Worm (Caenorhabditis elegans) whole organism, early embryonic: ENCODE measurements around the gene F10A3.4.

Experiments used
- F13C5.2 ChIP-seq: sonication (generic microtip); optimal IDR thresholded peaks from 2 replicates; lab custom pipeline; 2017; ENCODE audit warnings: mild to moderate bottlenecking, missing genetic modification characterization, inconsistent platforms, missing compliant biosample characterization
- aly-1 ChIP-seq: sonication (generic microtip); optimal IDR thresholded peaks from 2 replicates; lab custom pipeline; 2016; ENCODE audit warnings: missing genetic modification characterization, missing compliant biosample characterization
- ama-1 ChIP-seq: fragments of 150-350 bp; optimal IDR thresholded peaks from 2 replicates; lab custom pipeline; 2014
- ceh-13 ChIP-seq: fragments of 200-800 bp; sonication (Bioruptor generic); optimal IDR thresholded peaks from 2 replicates; lab custom pipeline; 2018; ENCODE audit warnings: mild to moderate bottlenecking, missing genetic modification characterization, missing compliant biosample characterization
- ceh-36 ChIP-seq: sonication (generic microtip); optimal IDR thresholded peaks from 2 replicates; lab custom pipeline; 2016; ENCODE audit warnings: missing genetic modification characterization, inconsistent platforms, missing compliant biosample characterization
- ets-7 ChIP-seq: sonication (generic microtip); optimal IDR thresholded peaks from 2 replicates; lab custom pipeline; 2016; ENCODE audit warnings: missing genotype, missing genetic modification characterization, missing compliant biosample characterization
- flt-1 ChIP-seq: fragments of 200-800 bp; sonication (Bioruptor generic); IDR thresholded peaks from 2 replicates; pipeline ENCODE4 v1.3.6; 2022; ENCODE audit warnings: missing genetic modification characterization, missing compliant biosample characterization
- hmg-4 ChIP-seq: fragments of 200-800 bp; sonication (Bioruptor generic); optimal IDR thresholded peaks from 2 replicates; lab custom pipeline; 2018; ENCODE audit warnings: mild to moderate bottlenecking, missing genetic modification characterization, missing compliant biosample characterization
- hnd-1 ChIP-seq: sonication (generic microtip); optimal IDR thresholded peaks from 2 replicates; lab custom pipeline; 2016; ENCODE audit warnings: missing genetic modification characterization, missing compliant biosample characterization
- pes-1 ChIP-seq: fragments of 200-800 bp; sonication (Bioruptor generic); IDR thresholded peaks from 2 replicates; pipeline ENCODE4 v1.3.6; 2022; ENCODE audit warnings: missing genetic modification reagents, missing genetic modification characterization, missing compliant biosample characterization
- scrt-1 ChIP-seq: fragments of 200-800 bp; sonication (Bioruptor generic); IDR thresholded peaks from 2 replicates; pipeline ENCODE4 v1.3.6; 2022; ENCODE audit warnings: missing genetic modification characterization, missing compliant biosample characterization
- tbx-11 ChIP-seq: fragments of 200-800 bp; sonication (Bioruptor generic); IDR thresholded peaks from 2 replicates; pipeline ENCODE4 v1.3.6; 2022; ENCODE audit warnings: missing genetic modification characterization, missing compliant biosample characterization
- tra-4 ChIP-seq: sonication (generic microtip); optimal IDR thresholded peaks from 2 replicates; lab custom pipeline; 2017; ENCODE audit warnings: missing genetic modification characterization, missing compliant biosample characterization

- no peak for TF ChIP-seq ceh-36
- no peak for TF ChIP-seq ama-1
- TF ChIP-seq tra-4 (tag; lab: Kevin White, UChicago), result no peak
- no peak for TF ChIP-seq ceh-13 (GFP tag; lab: Kevin White, UChicago)
- no peak for TF ChIP-seq hmg-4 (GFP tag; lab: Kevin White, UChicago)
- TF ChIP-seq pes-1, result no peak
- TF ChIP-seq aly-1, result no peak
- TF ChIP-seq flt-1 (GFP tag; lab: Robert Waterston, UW), result no peak
- no peak for TF ChIP-seq ets-7 (tag; lab: Kevin White, UChicago)
- TF ChIP-seq scrt-1 (GFP tag; lab: Robert Waterston, UW), result no peak
- no peak for TF ChIP-seq tbx-11 (GFP tag; lab: Robert Waterston, UW)
- TF ChIP-seq hnd-1, result no peak
- TF ChIP-seq F13C5.2, result no peak
These were observed 21.5 kb upstream of the F10A3.4 start, which contains the start of gene fbxa-143 for ce11 chrV:16127401-16127800.
